Worm (Caenorhabditis elegans) whole organism, L1 larva: ENCODE measurements around the gene C51E3.9.

Source experiments
- C16A3.4 ChIP-seq: fragments of 150-350 bp; optimal IDR thresholded peaks from 2 replicates; lab custom pipeline; 2014; ENCODE audit warnings: missing biosample characterization, missing genetic modification characterization
- C34B4.2 ChIP-seq: sonication (generic microtip); optimal IDR thresholded peaks from 2 replicates; lab custom pipeline; 2017; ENCODE audit warnings: mild to moderate bottlenecking, missing genetic modification characterization, missing compliant biosample characterization
- F16B12.6 ChIP-seq: fragments of 150-350 bp; optimal IDR thresholded peaks from 2 replicates; lab custom pipeline; 2014; ENCODE audit warnings: missing biosample characterization, missing genetic modification characterization
- alr-1 ChIP-seq: fragments of 200-800 bp; sonication (Bioruptor generic); optimal IDR thresholded peaks from 2 replicates; lab custom pipeline; 2018; ENCODE audit warnings: borderline replicate concordance, mild to moderate bottlenecking, missing genetic modification characterization, missing compliant biosample characterization
- aly-2 ChIP-seq: fragments of 150-350 bp; optimal IDR thresholded peaks from 2 replicates; lab custom pipeline; 2014; ENCODE audit warnings: missing biosample characterization, missing genetic modification characterization
- blmp-1 ChIP-seq: fragments of 150-350 bp; optimal IDR thresholded peaks from 2 replicates; lab custom pipeline; 2014; ENCODE audit warnings: missing biosample characterization, missing genetic modification characterization
- ceh-63 ChIP-seq: fragments of 200-800 bp; sonication (Bioruptor generic); optimal IDR thresholded peaks from 2 replicates; lab custom pipeline; 2018; ENCODE audit warnings: mild to moderate bottlenecking, missing genetic modification characterization, missing compliant biosample characterization
- ceh-88 ChIP-seq: fragments of 200-800 bp; sonication (Bioruptor generic); IDR thresholded peaks from 2 replicates; pipeline ENCODE4 v1.3.6; 2022; ENCODE audit warnings: missing genetic modification characterization, missing compliant biosample characterization
- ceh-90 ChIP-seq: sonication (generic microtip); optimal IDR thresholded peaks from 2 replicates; lab custom pipeline; 2016; ENCODE audit warnings: missing genetic modification characterization, missing compliant biosample characterization
- ces-1 ChIP-seq: fragments of 150-350 bp; optimal IDR thresholded peaks from 2 replicates; lab custom pipeline; 2014; ENCODE audit warnings: missing biosample characterization, missing genetic modification reagents, missing genetic modification characterization
- dpl-1 ChIP-seq, 3 experiments: fragments of 150-350 bp in 2 of 3; sonication (generic microtip) in 1 of 3; optimal IDR thresholded peaks; 2 replicates each; lab custom pipeline; 2014 to 2017; ENCODE audit warnings: missing biosample characterization in 3 of 3, missing genetic modification characterization in 3 of 3, missing genetic modification reagents in 3 of 3
- efl-3 ChIP-seq: fragments of 200-800 bp; sonication (Bioruptor generic); optimal IDR thresholded peaks from 2 replicates; lab custom pipeline; 2018; ENCODE audit warnings: mild to moderate bottlenecking, missing genetic modification characterization, missing compliant biosample characterization
- egl-13 ChIP-seq: sonication (generic microtip); optimal IDR thresholded peaks from 2 replicates; lab custom pipeline; 2016; ENCODE audit warnings: missing genotype, missing genetic modification reagents, missing genetic modification characterization, missing compliant biosample characterization
- egl-27 ChIP-seq, 2 experiments: fragments of 150-350 bp in 1 of 2; sonication (generic microtip); optimal IDR thresholded peaks; 3 replicates each; lab custom pipeline; 2017 to 2018; ENCODE audit warnings: missing biosample characterization in 2 of 2, missing genetic modification characterization in 2 of 2, missing genetic modification reagents in 2 of 2
- elt-2 ChIP-seq: sonication (generic microtip); optimal IDR thresholded peaks from 2 replicates; lab custom pipeline; 2016; ENCODE audit warnings: missing genetic modification characterization, mild to moderate bottlenecking, inconsistent platforms, missing compliant biosample characterization, missing genetic modification reagents
- elt-3 ChIP-seq, 6 experiments: fragments of 150-350 bp in 1 of 6; sonication (generic microtip); optimal IDR thresholded peaks; 2 replicates each; lab custom pipeline; 2017 to 2018; ENCODE audit warnings: missing biosample characterization in 6 of 6, missing genetic modification characterization in 6 of 6, inconsistent platforms in 1 of 6
- ets-5 ChIP-seq: fragments of 200-800 bp; sonication (Bioruptor generic); IDR thresholded peaks from 2 replicates; pipeline ENCODE4 v1.3.6; 2022; ENCODE audit warnings: missing genetic modification characterization, missing compliant biosample characterization
- fkh-10 ChIP-seq: sonication (generic microtip); optimal IDR thresholded peaks from 2 replicates; lab custom pipeline; 2017; ENCODE audit warnings: missing biosample characterization, missing genetic modification reagents, missing genetic modification characterization
- fos-1 ChIP-seq: fragments of 150-350 bp; optimal IDR thresholded peaks from 2 replicates; lab custom pipeline; 2014; ENCODE audit warnings: missing biosample characterization, missing genetic modification characterization
- grh-1 ChIP-seq: fragments of 200-800 bp; sonication (Bioruptor generic); IDR thresholded peaks from 2 replicates; pipeline ENCODE4 v1.3.6; 2022; ENCODE audit warnings: missing genetic modification reagents, missing genetic modification characterization, missing compliant biosample characterization
- hlh-17 ChIP-seq: fragments of 200-800 bp; sonication (Bioruptor generic); optimal IDR thresholded peaks from 2 replicates; lab custom pipeline; 2018; ENCODE audit warnings: missing genetic modification characterization, mild to moderate bottlenecking, missing compliant biosample characterization, moderate library complexity, borderline replicate concordance
- hlh-4 ChIP-seq: sonication (generic microtip); optimal IDR thresholded peaks from 2 replicates; lab custom pipeline; 2016; ENCODE audit warnings: mild to moderate bottlenecking, missing genetic modification characterization, missing compliant biosample characterization
- hpl-2 ChIP-seq: fragments of 150-350 bp; optimal IDR thresholded peaks from 2 replicates; lab custom pipeline; 2014; ENCODE audit warnings: missing biosample characterization, missing genetic modification reagents, missing genetic modification characterization
- irx-1 ChIP-seq: sonication (generic microtip); optimal IDR thresholded peaks from 2 replicates; lab custom pipeline; 2016; ENCODE audit warnings: missing genetic modification characterization, missing compliant biosample characterization
- jun-1 ChIP-seq: fragments of 150-350 bp; optimal IDR thresholded peaks from 2 replicates; lab custom pipeline; 2014; ENCODE audit warnings: missing biosample characterization, missing genetic modification reagents, missing genetic modification characterization
- lin-14 ChIP-seq: fragments of 200-800 bp; sonication (Bioruptor generic); optimal IDR thresholded peaks from 2 replicates; lab custom pipeline; 2018; ENCODE audit warnings: mild to moderate bottlenecking, missing genetic modification characterization, moderate library complexity, missing compliant biosample characterization
- lin-35 ChIP-seq, 2 experiments: fragments of 150-350 bp; optimal IDR thresholded peaks; 2 replicates each; lab custom pipeline; 2014; ENCODE audit warnings: missing biosample characterization in 2 of 2, missing genetic modification characterization in 2 of 2, missing genetic modification reagents in 2 of 2
- lin-39 ChIP-seq: fragments of 150-350 bp; optimal IDR thresholded peaks from 2 replicates; lab custom pipeline; 2014; ENCODE audit warnings: missing biosample characterization, missing genetic modification reagents, missing genetic modification characterization
- lsy-2 ChIP-seq, 2 experiments: fragments of 150-350 bp; optimal IDR thresholded peaks; 2 replicates each; lab custom pipeline; 2014; ENCODE audit warnings: missing biosample characterization in 2 of 2, missing genetic modification characterization in 2 of 2
- mab-9 ChIP-seq: fragments of 200-800 bp; sonication (Bioruptor generic); IDR thresholded peaks from 2 replicates; pipeline ENCODE4 v1.3.6; 2022; ENCODE audit warnings: missing genetic modification reagents, missing genetic modification characterization, missing compliant biosample characterization
- mep-1 ChIP-seq: fragments of 150-350 bp; optimal IDR thresholded peaks from 2 replicates; lab custom pipeline; 2014; ENCODE audit warnings: missing biosample characterization, missing genetic modification characterization
- nhr-12 ChIP-seq: sonication (generic microtip); optimal IDR thresholded peaks from 2 replicates; lab custom pipeline; 2017; ENCODE audit warnings: missing biosample characterization, missing genetic modification characterization
- nhr-71 ChIP-seq: sonication (generic microtip); optimal IDR thresholded peaks from 2 replicates; lab custom pipeline; 2016; ENCODE audit warnings: mild to moderate bottlenecking, missing genetic modification characterization, moderate library complexity, missing compliant biosample characterization
- nhr-76 ChIP-seq: sonication (generic microtip); optimal IDR thresholded peaks from 2 replicates; lab custom pipeline; 2017; ENCODE audit warnings: missing biosample characterization, missing genetic modification characterization
- nhr-84 ChIP-seq: sonication (generic microtip); optimal IDR thresholded peaks from 2 replicates; lab custom pipeline; 2017; ENCODE audit warnings: missing biosample characterization, missing genetic modification characterization
- nhr-85 ChIP-seq: sonication (generic microtip); peaks from one replicate; lab custom pipeline; 2016; ENCODE audit warnings: missing genetic modification characterization, inconsistent platforms, missing compliant biosample characterization
- nhr-90 ChIP-seq: sonication (generic microtip); optimal IDR thresholded peaks from 2 replicates; lab custom pipeline; 2016; ENCODE audit warnings: mild to moderate bottlenecking, missing genetic modification characterization, missing compliant biosample characterization; ENCODE audit not compliant: poor library complexity
- pax-3 ChIP-seq: fragments of 200-800 bp; sonication (Bioruptor generic); optimal IDR thresholded peaks from 2 replicates; lab custom pipeline; 2018; ENCODE audit warnings: mild to moderate bottlenecking, missing genetic modification characterization, moderate library complexity, missing compliant biosample characterization
- pqm-1 ChIP-seq: sonication (generic microtip); optimal IDR thresholded peaks from 3 replicates; lab custom pipeline; 2017; ENCODE audit warnings: missing biosample characterization, missing genetic modification characterization
- rnt-1 ChIP-seq: sonication (generic microtip); optimal IDR thresholded peaks from 2 replicates; lab custom pipeline; 2016; ENCODE audit warnings: mild to moderate bottlenecking, missing genetic modification characterization, moderate library complexity, missing compliant biosample characterization
- snpc-4 ChIP-seq: fragments of 150-350 bp; optimal IDR thresholded peaks from 2 replicates; lab custom pipeline; 2014; ENCODE audit warnings: missing biosample characterization, missing genetic modification characterization
- sox-4 ChIP-seq: sonication (generic microtip); optimal IDR thresholded peaks from 2 replicates; lab custom pipeline; 2016; ENCODE audit warnings: missing genetic modification characterization, missing compliant biosample characterization
- sptf-1 ChIP-seq: fragments of 150-350 bp; optimal IDR thresholded peaks from 2 replicates; lab custom pipeline; 2014; ENCODE audit warnings: missing biosample characterization, missing genetic modification characterization
- tlp-1 ChIP-seq: fragments of 150-350 bp; optimal IDR thresholded peaks from 2 replicates; lab custom pipeline; 2014; ENCODE audit warnings: missing biosample characterization, missing genetic modification characterization
- unc-86 ChIP-seq: sonication (generic microtip); optimal IDR thresholded peaks from 2 replicates; lab custom pipeline; 2016; ENCODE audit warnings: missing genetic modification characterization, missing compliant biosample characterization
- unc-98 ChIP-seq: fragments of 200-800 bp; sonication (Bioruptor generic); IDR thresholded peaks from 2 replicates; pipeline ENCODE4 v1.3.6; 2022; ENCODE audit warnings: missing genetic modification characterization, missing compliant biosample characterization
- vab-15 ChIP-seq: sonication (generic microtip); optimal IDR thresholded peaks from 2 replicates; lab custom pipeline; 2017; ENCODE audit warnings: missing genotype, mild to moderate bottlenecking, missing genetic modification characterization, missing compliant biosample characterization
- zag-1 ChIP-seq: fragments of 150-350 bp; optimal IDR thresholded peaks from 2 replicates; lab custom pipeline; 2014; ENCODE audit warnings: missing biosample characterization, missing genetic modification characterization
- zip-4 ChIP-seq: fragments of 200-800 bp; sonication (Bioruptor generic); optimal IDR thresholded peaks from 2 replicates; lab custom pipeline; 2018; ENCODE audit warnings: mild to moderate bottlenecking, missing genetic modification characterization, moderate library complexity, missing compliant biosample characterization
- ztf-11 ChIP-seq, 2 experiments: sonication (generic microtip); optimal IDR thresholded peaks; 2 replicates each; lab custom pipeline; 2016 to 2017; ENCODE audit warnings: missing genetic modification characterization in 2 of 2, missing biosample characterization in 1 of 2, missing compliant biosample characterization in 1 of 2
- ztf-4 ChIP-seq: fragments of 150-350 bp; optimal IDR thresholded peaks from 2 replicates; lab custom pipeline; 2014; ENCODE audit warnings: missing biosample characterization, missing genetic modification characterization

C51E3.9 gene

DNA sequence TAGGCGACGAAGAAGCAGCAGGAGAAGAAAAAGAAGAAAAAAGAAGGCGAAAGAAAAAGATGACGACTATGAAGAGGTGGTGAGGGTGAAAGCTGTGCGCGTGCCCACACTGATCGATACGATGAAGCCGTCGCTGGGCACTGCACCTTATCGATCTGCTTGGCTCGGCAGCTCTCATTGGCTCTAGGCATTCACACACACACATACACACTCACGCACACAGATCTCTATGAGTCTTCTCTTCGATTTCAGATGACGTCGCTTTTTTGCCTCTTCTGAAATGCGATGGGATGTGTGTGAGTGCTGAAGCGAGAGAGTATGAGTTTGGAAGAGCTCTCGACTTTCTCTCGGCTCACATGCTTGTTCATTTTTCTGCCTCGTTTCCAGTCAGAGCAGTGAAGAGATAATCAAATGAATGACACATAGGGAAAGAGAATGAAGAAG is 28.9 kb downstream of the C51E3.9 start (continued):
- TF ChIP-seq lsy-2 (tag; optimal IDR thresholded peaks at IDR 0.05; lab: Kevin White, UChicago) = peak; percentile 56 to 78
- TF ChIP-seq unc-86 = peak; percentile 94
- TF ChIP-seq nhr-76 (tag; lab: Kevin White, UChicago) = no peak
- TF ChIP-seq aly-2 (tag; lab: Kevin White, UChicago) = no peak

DNA sequence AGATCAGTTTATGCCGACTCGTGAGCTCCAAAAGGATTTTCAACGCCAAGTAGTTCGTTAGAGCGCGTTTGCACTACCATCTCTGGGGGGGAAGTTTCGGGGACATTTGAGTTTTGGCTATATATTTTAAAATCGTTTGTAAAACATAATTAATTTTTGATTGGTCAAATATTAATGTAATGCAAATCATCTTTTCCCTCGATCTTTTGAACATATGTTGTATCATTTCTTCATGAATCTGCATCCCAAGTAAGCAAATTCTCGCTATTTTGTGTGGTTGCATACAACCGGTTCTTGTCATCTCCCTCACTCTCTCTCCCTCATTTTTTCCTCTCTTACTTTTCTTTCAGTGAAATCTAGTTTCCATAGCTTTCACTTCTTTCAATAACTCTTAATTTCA is 32.4 kb downstream of the C51E3.9 start:
- no peak for TF ChIP-seq ces-1 (GFP tag; lab: Kevin White, UChicago)
- peak; percentile 54 for TF ChIP-seq snpc-4 (tag; lab: Kevin White, UChicago)
- peak; percentile 90 for TF ChIP-seq nhr-85 (tag; lab: Kevin White, UChicago)
- TF ChIP-seq mep-1 (tag; lab: Kevin White, UChicago) = peak; percentile 37
- TF ChIP-seq jun-1 (tag; lab: Kevin White, UChicago) = peak; percentile 39
- TF ChIP-seq ceh-63 (GFP tag; lab: Kevin White, UChicago) = peak; percentile 78
- TF ChIP-seq hlh-4 = peak; percentile 24
- peak; percentile 59 for TF ChIP-seq ceh-88 (GFP tag; lab: Robert Waterston, UW)
- TF ChIP-seq sptf-1 (tag; lab: Kevin White, UChicago) = no peak
- no peak for TF ChIP-seq fos-1 (tag; lab: Kevin White, UChicago)
- TF ChIP-seq nhr-12 (tag; lab: Kevin White, UChicago) = no peak
- TF ChIP-seq mab-9 (GFP tag; lab: Robert Waterston, UW) = peak; percentile 34; the same call in 1 of the 2 replicates
- peak; percentile 41 for TF ChIP-seq sox-4 (tag; lab: Kevin White, UChicago)
- peak; percentile 91 for TF ChIP-seq grh-1 (GFP tag; lab: Robert Waterston, UW)
- peak in 1 of 2 experiments; percentile 60 for TF ChIP-seq ztf-11 (tag; optimal IDR thresholded peaks at IDR 0.05; lab: Kevin White, UChicago)
- TF ChIP-seq nhr-71 = peak; percentile 84
- no peak for TF ChIP-seq lin-39 (tag; lab: Kevin White, UChicago)
- no peak for TF ChIP-seq hpl-2 (GFP tag; lab: Kevin White, UChicago)
- TF ChIP-seq aly-2 (tag; lab: Kevin White, UChicago) = no peak
- TF ChIP-seq ztf-4 = no peak
- TF ChIP-seq rnt-1 = peak; percentile 29
- peak; percentile 32 to 56 (median 39) for TF ChIP-seq dpl-1 (GFP tag; optimal IDR thresholded peaks at IDR 0.05; lab: Kevin White, UChicago)
- TF ChIP-seq hlh-17 (GFP tag; lab: Kevin White, UChicago) = no peak
- no peak for TF ChIP-seq zip-4 (GFP tag; lab: Kevin White, UChicago)
- no peak for TF ChIP-seq nhr-84 (tag; lab: Kevin White, UChicago)
- peak; percentile 50 to 76 for TF ChIP-seq lin-35 (GFP tag; optimal IDR thresholded peaks at IDR 0.05; lab: Kevin White, UChicago)
- TF ChIP-seq elt-2 (tag; lab: Kevin White, UChicago) = peak; percentile 24
- peak; percentile 85 for TF ChIP-seq lin-14
- TF ChIP-seq vab-15 (tag; lab: Kevin White, UChicago) = peak; percentile 62
- peak; percentile 44 for TF ChIP-seq C16A3.4 (tag; lab: Kevin White, UChicago)
- TF ChIP-seq ets-5 (GFP tag; lab: Robert Waterston, UW) = no peak
- TF ChIP-seq irx-1 (tag; lab: Kevin White, UChicago) = peak; percentile 34
- no peak for TF ChIP-seq efl-3 (GFP tag; lab: Kevin White, UChicago)
- no peak for TF ChIP-seq zag-1 (tag; lab: Kevin White, UChicago)
- TF ChIP-seq egl-13 (tag; lab: Kevin White, UChicago) = peak; percentile 70
- no peak for TF ChIP-seq fkh-10
- TF ChIP-seq pqm-1 (tag; lab: Kevin White, UChicago) = no peak
- TF ChIP-seq tlp-1 = no peak
- peak; percentile 78 for TF ChIP-seq pax-3 (tag; lab: Kevin White, UChicago)
- TF ChIP-seq ceh-90 = peak; percentile 35
- TF ChIP-seq nhr-90 = peak; percentile 80
- TF ChIP-seq C34B4.2 = no peak
- TF ChIP-seq F16B12.6 (tag; lab: Kevin White, UChicago) = no peak
- no peak for TF ChIP-seq egl-27 (tag; optimal IDR thresholded peaks at IDR 0.05; lab: Kevin White, UChicago)
- no peak for TF ChIP-seq elt-3 (tag; optimal IDR thresholded peaks at IDR 0.05; lab: Kevin White, UChicago)
- peak; percentile 95 for TF ChIP-seq blmp-1 (tag; lab: Kevin White, UChicago)
- TF ChIP-seq unc-98 (GFP tag; lab: Robert Waterston, UW) = no peak
- no peak for TF ChIP-seq alr-1 (tag; lab: Kevin White, UChicago)
